Worm (Caenorhabditis elegans): ENCODE data around the gene C02F4.5.

DNA sequence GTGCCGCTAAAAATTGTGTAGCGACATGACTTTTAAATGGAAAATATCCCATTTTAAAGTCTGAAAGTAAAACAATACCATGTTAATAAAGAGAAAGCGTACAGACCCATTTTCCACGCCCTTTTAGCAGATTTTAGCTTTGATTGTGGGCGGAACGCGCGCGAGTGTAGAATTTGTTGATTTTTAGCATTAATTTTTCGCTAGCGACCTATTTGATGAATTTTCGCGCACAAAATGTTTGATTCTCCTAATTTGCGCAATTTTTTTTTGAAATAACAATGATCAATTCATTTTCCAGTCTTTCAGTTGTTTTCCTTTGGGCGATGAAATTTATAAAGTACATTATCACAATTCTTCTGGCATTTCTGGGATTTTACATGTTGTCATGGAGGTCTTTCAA lies 9.7 kb upstream of the C02F4.5 start, which contains the start of gene T07G12.3:
- TF ChIP-seq bed-3 (GFP tag; optimal IDR thresholded peaks at IDR 0.05) (no peak), lsy-2 (tag; optimal IDR thresholded peaks at IDR 0.05) (no peak), elt-1 (tag; optimal IDR thresholded peaks at IDR 0.05; ENCODE audit: borderline replicate concordance, insufficient read depth) (no peak), snpc-4 (tag; optimal IDR thresholded peaks at IDR 0.05) (no peak), nhr-76 (tag; optimal IDR thresholded peaks at IDR 0.05) (no peak), elt-3 (tag; optimal IDR thresholded peaks at IDR 0.05) (no peak), unc-39 (tag; optimal IDR thresholded peaks at IDR 0.05) (no peak), ces-1 (GFP tag; optimal IDR thresholded peaks at IDR 0.05) (no peak), nhr-12 (tag; optimal IDR thresholded peaks at IDR 0.05) (no peak)

Data from whole organism, mixed stage, embryonic.